Fruit fly (Drosophila melanogaster): ENCODE measurements around the gene sov.
A peak's percentile ranks its signal among the peaks of the same experiment; 100 is the strongest.

sov gene

DNA sequence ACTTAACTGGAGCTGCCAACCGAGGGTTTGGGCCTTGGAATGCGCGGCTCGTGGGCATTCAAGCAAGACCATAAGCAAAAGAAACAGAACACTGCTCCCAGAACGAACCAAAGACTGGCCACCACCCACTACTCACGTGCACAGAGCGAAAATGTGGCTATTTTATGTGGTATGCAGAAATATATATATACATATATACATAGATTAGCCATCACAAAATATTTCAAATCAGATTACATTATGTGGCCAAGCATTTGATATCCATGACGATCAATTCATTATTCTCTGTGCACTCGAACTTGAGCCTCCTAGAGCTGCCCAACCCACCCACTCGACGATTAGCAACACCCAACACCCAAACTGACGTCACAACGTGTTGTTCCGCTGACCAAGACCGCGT lies 10.6 kb upstream of the sov start (continued):
- TF ChIP-seq Eip93F (GFP tag; optimal IDR thresholded peaks at IDR 0.05) (no peak), Hr38 (GFP tag; optimal IDR thresholded peaks at IDR 0.05) (no peak), CG3919 (GFP tag; optimal IDR thresholded peaks at IDR 0.05) (peak; percentile 55), pdm3 (GFP tag; optimal IDR thresholded peaks at IDR 0.05) (peak; percentile 41), acj6 (GFP tag; optimal IDR thresholded peaks at IDR 0.05) (peak; percentile 30), CG10631 (GFP tag; optimal IDR thresholded peaks at IDR 0.05) (peak; percentile 61), CG8632 (GFP tag; optimal IDR thresholded peaks at IDR 0.05) (peak; percentile 9), CG8319 (GFP tag; optimal IDR thresholded peaks at IDR 0.05) (no peak), CG8119 (GFP tag; IDR thresholded peaks at IDR 0.05) (peak; percentile 66; the same call in 2 of the 3 replicates), CG11294 (GFP tag; IDR thresholded peaks at IDR 0.05) (peak; percentile 27; the same call in 1 of the 2 replicates), CG34406 (GFP tag; optimal IDR thresholded peaks at IDR 0.05) (no peak), Hr39 (GFP tag; optimal IDR thresholded peaks at IDR 0.05) (peak; percentile 18), CG9139 (GFP tag; optimal IDR thresholded peaks at IDR 0.05) (no peak), Eip78C (GFP tag) (peak; percentile 65), vri (GFP tag; optimal IDR thresholded peaks at IDR 0.05) (no peak), svp (GFP tag) (peak; percentile 69), CG3032 (tag; optimal IDR thresholded peaks at IDR 0.05) (peak; percentile 50), dac (GFP tag; optimal IDR thresholded peaks at IDR 0.05) (no peak), CG6808 (GFP tag; optimal IDR thresholded peaks at IDR 0.05) (peak; percentile 50), Sox102F (GFP tag; optimal IDR thresholded peaks at IDR 0.05) (peak; percentile 17), dsx (GFP tag; optimal IDR thresholded peaks at IDR 0.05; ENCODE audit: poor library complexity, severe bottlenecking) (no peak), Gug (GFP tag; IDR thresholded peaks at IDR 0.05) (peak; percentile 64), CG7368 (GFP tag; optimal IDR thresholded peaks at IDR 0.05) (no peak), CG16779 (tag; optimal IDR thresholded peaks at IDR 0.05) (peak; percentile 13)

DNA sequence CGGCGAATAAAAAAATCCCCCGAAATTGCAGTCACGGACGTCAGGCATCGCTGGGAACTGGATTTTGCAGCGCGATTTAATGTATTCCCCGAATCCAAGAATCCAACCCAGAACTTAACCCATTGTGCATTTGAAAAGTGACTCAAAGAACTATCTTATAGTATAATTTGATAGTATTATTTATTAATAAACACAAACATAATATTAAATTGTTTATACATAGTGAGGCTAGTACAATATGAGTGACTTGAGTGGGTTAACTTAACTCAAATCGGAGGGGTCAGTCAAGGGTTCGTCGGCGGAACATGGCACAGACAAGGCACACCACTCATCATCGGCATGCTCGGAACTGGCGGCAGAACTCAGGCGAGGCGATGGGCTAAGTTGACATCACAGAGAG lies 9.9 kb upstream of the sov start:
- TF ChIP-seq vri (GFP tag; optimal IDR thresholded peaks at IDR 0.05) (peak; percentile 17), Gug (GFP tag; IDR thresholded peaks at IDR 0.05) (no peak), achi (GFP tag; optimal IDR thresholded peaks at IDR 0.05) (peak; percentile 28), topi (GFP tag; optimal IDR thresholded peaks at IDR 0.05) (no peak), CG31627 (GFP tag; optimal IDR thresholded peaks at IDR 0.05) (peak; percentile 13), Sox102F (GFP tag; optimal IDR thresholded peaks at IDR 0.05) (peak; percentile 36), salr (GFP tag; optimal IDR thresholded peaks at IDR 0.05) (no peak), CG15336 (GFP tag; IDR thresholded peaks at IDR 0.05) (no peak), CG7368 (GFP tag; optimal IDR thresholded peaks at IDR 0.05) (peak; percentile 7), Sox14 (GFP tag; optimal IDR thresholded peaks at IDR 0.05) (no peak), CG8632 (GFP tag; optimal IDR thresholded peaks at IDR 0.05) (peak; percentile 27), CG34406 (GFP tag; optimal IDR thresholded peaks at IDR 0.05) (peak; percentile 29), CG10669 (GFP tag; optimal IDR thresholded peaks at IDR 0.05) (peak; percentile 25), fkh (GFP tag; optimal IDR thresholded peaks at IDR 0.05) (no peak), eg (GFP tag; IDR thresholded peaks at IDR 0.05) (no peak), CG6163 (GFP tag; IDR thresholded peaks at IDR 0.05) (no peak), fd85E (GFP tag; optimal IDR thresholded peaks at IDR 0.05) (no peak), CG4318 (GFP tag; optimal IDR thresholded peaks at IDR 0.05) (no peak), CG11902 (GFP tag; optimal IDR thresholded peaks at IDR 0.05) (no peak), dac (GFP tag; optimal IDR thresholded peaks at IDR 0.05) (no peak), CG11294 (GFP tag; IDR thresholded peaks at IDR 0.05) (no peak), Eip78C (GFP tag) (no peak), fd59A (GFP tag; optimal IDR thresholded peaks at IDR 0.05) (no peak), esn (GFP tag; optimal IDR thresholded peaks at IDR 0.05) (peak; percentile 61), CG6276 (GFP tag; optimal IDR thresholded peaks at IDR 0.05) (no peak), Ets96B (tag; optimal IDR thresholded peaks at IDR 0.05) (peak; percentile 37), lz (GFP tag; optimal IDR thresholded peaks at IDR 0.05) (no peak), cyc (GFP tag; optimal IDR thresholded peaks at IDR 0.05) (no peak), acj6 (GFP tag; optimal IDR thresholded peaks at IDR 0.05) (peak; percentile 51), CG10631 (GFP tag; optimal IDR thresholded peaks at IDR 0.05) (peak; percentile 1), pdm3 (GFP tag; optimal IDR thresholded peaks at IDR 0.05) (peak; percentile 25), ss (GFP tag; optimal IDR thresholded peaks at IDR 0.05) (no peak), spab (GFP tag; optimal IDR thresholded peaks at IDR 0.05) (no peak), CG16779 (tag; optimal IDR thresholded peaks at IDR 0.05) (no peak), dsx (GFP tag; optimal IDR thresholded peaks at IDR 0.05; ENCODE audit: poor library complexity, severe bottlenecking) (no peak), CG8319 (GFP tag; optimal IDR thresholded peaks at IDR 0.05) (no peak), Smox (GFP tag; optimal IDR thresholded peaks at IDR 0.05) (peak; percentile 75), Hr38 (GFP tag; optimal IDR thresholded peaks at IDR 0.05) (no peak), Ets21C (GFP tag; optimal IDR thresholded peaks at IDR 0.05) (no peak), Hr39 (GFP tag; optimal IDR thresholded peaks at IDR 0.05) (peak; percentile 30), Blimp-1 (GFP tag; optimal IDR thresholded peaks at IDR 0.05) (no peak), CG9139 (GFP tag; optimal IDR thresholded peaks at IDR 0.05) (peak; percentile 1)

Data from whole organism, prepupa.